Worm (Caenorhabditis elegans) whole organism, early embryonic: ENCODE measurements around the gene sup-18.

Experiments
- B0310.2 ChIP-seq: sonication (generic microtip); optimal IDR thresholded peaks from 2 replicates; lab custom pipeline; 2016; ENCODE audit warnings: mild to moderate bottlenecking, missing genetic modification characterization, missing compliant biosample characterization
- F13C5.2 ChIP-seq: sonication (generic microtip); optimal IDR thresholded peaks from 2 replicates; lab custom pipeline; 2017; ENCODE audit warnings: mild to moderate bottlenecking, missing genetic modification characterization, inconsistent platforms, missing compliant biosample characterization
- aly-1 ChIP-seq: sonication (generic microtip); optimal IDR thresholded peaks from 2 replicates; lab custom pipeline; 2016; ENCODE audit warnings: missing genetic modification characterization, missing compliant biosample characterization
- ama-1 ChIP-seq: fragments of 150-350 bp; optimal IDR thresholded peaks from 2 replicates; lab custom pipeline; 2014
- ceh-13 ChIP-seq: fragments of 200-800 bp; sonication (Bioruptor generic); optimal IDR thresholded peaks from 2 replicates; lab custom pipeline; 2018; ENCODE audit warnings: mild to moderate bottlenecking, missing genetic modification characterization, missing compliant biosample characterization
- ceh-36 ChIP-seq: sonication (generic microtip); optimal IDR thresholded peaks from 2 replicates; lab custom pipeline; 2016; ENCODE audit warnings: missing genetic modification characterization, inconsistent platforms, missing compliant biosample characterization
- ets-7 ChIP-seq: sonication (generic microtip); optimal IDR thresholded peaks from 2 replicates; lab custom pipeline; 2016; ENCODE audit warnings: missing genotype, missing genetic modification characterization, missing compliant biosample characterization
- flt-1 ChIP-seq: fragments of 200-800 bp; sonication (Bioruptor generic); IDR thresholded peaks from 2 replicates; pipeline ENCODE4 v1.3.6; 2022; ENCODE audit warnings: missing genetic modification characterization, missing compliant biosample characterization
- hmbx-1 ChIP-seq: sonication (generic microtip); optimal IDR thresholded peaks from 2 replicates; lab custom pipeline; 2016; ENCODE audit warnings: mild to moderate bottlenecking, missing genetic modification characterization, missing compliant biosample characterization
- hmg-4 ChIP-seq: fragments of 200-800 bp; sonication (Bioruptor generic); optimal IDR thresholded peaks from 2 replicates; lab custom pipeline; 2018; ENCODE audit warnings: mild to moderate bottlenecking, missing genetic modification characterization, missing compliant biosample characterization
- hnd-1 ChIP-seq: sonication (generic microtip); optimal IDR thresholded peaks from 2 replicates; lab custom pipeline; 2016; ENCODE audit warnings: missing genetic modification characterization, missing compliant biosample characterization
- pes-1 ChIP-seq: fragments of 200-800 bp; sonication (Bioruptor generic); IDR thresholded peaks from 2 replicates; pipeline ENCODE4 v1.3.6; 2022; ENCODE audit warnings: missing genetic modification reagents, missing genetic modification characterization, missing compliant biosample characterization
- scrt-1 ChIP-seq: fragments of 200-800 bp; sonication (Bioruptor generic); IDR thresholded peaks from 2 replicates; pipeline ENCODE4 v1.3.6; 2022; ENCODE audit warnings: missing genetic modification characterization, missing compliant biosample characterization
- sea-1 ChIP-seq: fragments of 200-800 bp; sonication (Bioruptor generic); conservative IDR thresholded peaks from 2 replicates; pipeline ENCODE4 v1.3.6; 2022; ENCODE audit warnings: missing genetic modification characterization, missing compliant biosample characterization
- tbx-11 ChIP-seq: fragments of 200-800 bp; sonication (Bioruptor generic); IDR thresholded peaks from 2 replicates; pipeline ENCODE4 v1.3.6; 2022; ENCODE audit warnings: missing genetic modification characterization, missing compliant biosample characterization
- tbx-37 ChIP-seq: fragments of 200-800 bp; sonication (Bioruptor generic); conservative IDR thresholded peaks from 2 replicates; pipeline ENCODE4 v1.3.6; 2022; ENCODE audit warnings: missing genetic modification reagents, missing genetic modification characterization, missing compliant biosample characterization
- tra-4 ChIP-seq: sonication (generic microtip); optimal IDR thresholded peaks from 2 replicates; lab custom pipeline; 2017; ENCODE audit warnings: missing genetic modification characterization, missing compliant biosample characterization

The sup-18 gene

DNA sequence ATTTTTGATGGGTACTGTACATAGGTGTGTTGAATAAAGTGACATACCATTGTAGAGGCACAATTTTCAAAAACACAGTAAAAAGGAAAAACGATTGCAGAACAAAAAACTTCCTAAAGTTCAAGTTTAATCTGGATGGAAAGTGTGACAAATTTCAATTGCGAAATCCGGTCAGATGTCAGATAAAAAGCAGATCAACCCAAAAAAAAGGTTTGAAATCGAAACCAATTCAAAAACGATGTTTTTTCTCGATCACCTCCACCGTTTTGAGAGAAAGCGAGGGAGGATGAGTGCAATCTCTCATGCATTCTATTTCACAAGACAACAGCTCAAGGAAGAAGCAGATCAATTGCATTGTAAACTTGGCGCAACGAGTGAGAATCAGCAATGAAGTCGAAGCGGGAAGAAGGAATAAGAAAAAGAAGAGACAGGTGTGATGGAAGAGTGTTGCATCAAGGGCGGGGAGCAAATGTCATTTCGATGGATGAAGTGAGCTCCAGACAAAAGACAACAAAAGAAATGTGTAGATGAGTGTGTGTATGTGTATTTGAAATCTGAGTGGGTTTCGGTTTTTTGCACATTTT lies 1.5 kb upstream of the sup-18 start:
- TF ChIP-seq hmbx-1 (tag; lab: Kevin White, UChicago) (no peak), hmg-4 (GFP tag; lab: Kevin White, UChicago) (no peak), scrt-1 (GFP tag; lab: Robert Waterston, UW) (no peak), hnd-1 (tag; lab: Kevin White, UChicago) (no peak), F13C5.2 (no peak), pes-1 (GFP tag; lab: Robert Waterston, UW) (no peak), ceh-36 (tag; lab: Kevin White, UChicago) (no peak), ceh-13 (GFP tag; lab: Kevin White, UChicago) (no peak), ets-7 (tag; lab: Kevin White, UChicago) (no peak), sea-1 (GFP tag; lab: Robert Waterston, UW) (no peak), flt-1 (GFP tag; lab: Robert Waterston, UW) (no peak), ama-1 (lab: Kevin White, UChicago) (no peak), tra-4 (tag; lab: Kevin White, UChicago) (no peak), B0310.2 (no peak), tbx-37 (GFP tag; lab: Robert Waterston, UW) (no peak), tbx-11 (GFP tag; lab: Robert Waterston, UW) (no peak), aly-1 (tag; lab: Kevin White, UChicago) (no peak)

DNA sequence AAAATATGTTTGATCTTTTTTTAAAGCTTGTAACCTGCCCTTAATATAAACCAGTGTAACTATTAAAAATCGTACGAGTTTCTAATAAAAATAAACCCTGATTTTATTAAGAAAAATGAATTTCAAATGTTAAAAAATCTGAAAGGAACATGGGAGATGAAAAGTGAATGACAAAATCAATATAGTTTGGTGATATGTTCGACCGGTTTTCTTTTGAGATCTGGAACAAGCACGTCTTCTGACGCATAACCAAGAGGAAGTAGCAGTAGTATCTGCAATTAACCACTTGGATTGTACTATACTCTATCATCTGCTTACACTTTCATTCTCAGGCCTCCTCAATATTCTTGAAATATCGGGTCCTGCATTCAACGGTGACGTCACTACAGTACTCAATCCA lies 1.6 kb downstream of the sup-18 start:
- TF ChIP-seq aly-1 (tag; lab: Kevin White, UChicago) (no peak), hmbx-1 (tag; lab: Kevin White, UChicago) (no peak), tbx-11 (GFP tag; lab: Robert Waterston, UW) (no peak), sea-1 (GFP tag; lab: Robert Waterston, UW) (no peak), F13C5.2 (no peak), pes-1 (GFP tag; lab: Robert Waterston, UW) (no peak), B0310.2 (no peak), ama-1 (lab: Kevin White, UChicago) (no peak), scrt-1 (GFP tag; lab: Robert Waterston, UW) (no peak), flt-1 (GFP tag; lab: Robert Waterston, UW) (no peak)

DNA sequence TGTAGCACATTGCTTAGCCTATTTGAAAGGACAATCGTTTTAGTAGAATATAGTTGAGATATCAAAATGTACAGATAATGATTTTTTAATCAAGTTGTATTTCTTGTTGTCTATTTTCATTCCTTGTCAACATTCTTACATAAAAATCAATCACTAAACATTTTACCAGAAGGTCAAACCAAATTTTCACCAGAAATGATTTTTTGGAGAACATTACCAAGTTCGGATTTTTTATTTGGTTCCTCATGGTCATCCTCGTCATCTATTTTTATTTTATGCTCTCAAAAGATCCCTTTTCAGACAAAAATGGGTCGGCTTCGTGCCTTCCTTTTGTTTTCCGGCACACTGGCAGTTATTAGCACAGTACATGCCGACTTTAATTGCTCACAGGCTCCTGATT lies 5.2 kb downstream of the sup-18 start, which contains the start of gene tyr-1:
TSS of gene tyr-1 (plus strand) at position 301 of the 400 bp plus-strand sequence.
- TF ChIP-seq pes-1 (GFP tag; lab: Robert Waterston, UW): no peak
- no peak for TF ChIP-seq scrt-1 (GFP tag; lab: Robert Waterston, UW)
- TF ChIP-seq ceh-13 (GFP tag; lab: Kevin White, UChicago): no peak
- no peak for TF ChIP-seq hmg-4 (GFP tag; lab: Kevin White, UChicago)
- no peak for TF ChIP-seq B0310.2
- TF ChIP-seq ets-7 (tag; lab: Kevin White, UChicago): no peak
- no peak for TF ChIP-seq hnd-1 (tag; lab: Kevin White, UChicago)
- TF ChIP-seq sea-1 (GFP tag; lab: Robert Waterston, UW): no peak
- no peak for TF ChIP-seq tbx-37 (GFP tag; lab: Robert Waterston, UW)
- TF ChIP-seq tbx-11 (GFP tag; lab: Robert Waterston, UW): no peak
- no peak for TF ChIP-seq hmbx-1 (tag; lab: Kevin White, UChicago)
- TF ChIP-seq tra-4 (tag; lab: Kevin White, UChicago): no peak
- TF ChIP-seq aly-1 (tag; lab: Kevin White, UChicago): no peak
- no peak for TF ChIP-seq ceh-36 (tag; lab: Kevin White, UChicago)
- TF ChIP-seq flt-1 (GFP tag; lab: Robert Waterston, UW): no peak
- no peak for TF ChIP-seq F13C5.2
- TF ChIP-seq ama-1 (lab: Kevin White, UChicago): no peak

DNA sequence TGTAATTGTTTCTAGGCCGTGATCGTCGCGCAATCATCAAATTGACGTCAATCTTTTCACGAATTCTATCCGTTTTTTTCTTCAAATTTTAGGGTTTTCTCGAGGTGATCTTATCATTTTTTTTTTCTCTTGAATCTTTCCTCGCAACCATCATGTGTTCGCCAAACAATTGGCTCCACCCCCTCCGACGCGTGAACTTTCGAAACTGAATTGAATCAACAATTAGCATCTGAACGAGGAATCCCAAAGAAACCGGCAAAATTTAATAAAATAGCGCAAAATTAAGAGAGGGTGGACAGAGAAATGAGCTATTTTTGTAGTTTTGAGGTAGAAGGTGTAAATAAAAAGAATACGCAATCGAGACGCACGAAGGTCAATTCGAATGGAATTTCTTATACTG lies 5.9 kb downstream of the sup-18 start:
- TF ChIP-seq tra-4 (tag; lab: Kevin White, UChicago) (no peak), tbx-37 (GFP tag; lab: Robert Waterston, UW) (no peak), ceh-13 (GFP tag; lab: Kevin White, UChicago) (no peak), aly-1 (tag; lab: Kevin White, UChicago) (no peak), hnd-1 (tag; lab: Kevin White, UChicago) (no peak), B0310.2 (no peak), hmbx-1 (tag; lab: Kevin White, UChicago) (no peak)

DNA sequence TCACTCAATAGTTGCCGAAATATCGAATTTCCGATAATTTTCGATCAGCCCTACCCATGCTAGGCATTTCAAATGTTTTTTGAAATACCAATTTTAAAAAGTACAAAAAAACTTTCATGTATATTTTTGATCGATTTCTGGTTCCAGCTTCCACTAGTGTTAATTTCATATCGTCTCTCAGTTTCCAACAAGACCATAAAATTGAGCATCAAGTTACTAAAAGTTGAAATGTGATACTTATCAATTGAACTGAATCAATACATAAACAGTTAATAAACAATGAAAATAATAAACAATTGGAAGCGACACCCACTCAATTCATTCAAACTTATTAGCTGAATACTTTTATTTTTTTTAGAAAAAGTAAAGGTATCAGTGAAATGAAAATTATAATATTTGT lies 12.5 kb downstream of the sup-18 start, which contains the start of gene cup-4:
TSS of gene cup-4 (plus strand) at position 301 of the 400 bp plus-strand sequence.
- TF ChIP-seq pes-1 (GFP tag; lab: Robert Waterston, UW) (no peak), F13C5.2 (no peak), tbx-11 (GFP tag; lab: Robert Waterston, UW) (no peak), ceh-13 (GFP tag; lab: Kevin White, UChicago) (no peak), tra-4 (tag; lab: Kevin White, UChicago) (no peak), ceh-36 (tag; lab: Kevin White, UChicago) (no peak), aly-1 (tag; lab: Kevin White, UChicago) (no peak)

DNA sequence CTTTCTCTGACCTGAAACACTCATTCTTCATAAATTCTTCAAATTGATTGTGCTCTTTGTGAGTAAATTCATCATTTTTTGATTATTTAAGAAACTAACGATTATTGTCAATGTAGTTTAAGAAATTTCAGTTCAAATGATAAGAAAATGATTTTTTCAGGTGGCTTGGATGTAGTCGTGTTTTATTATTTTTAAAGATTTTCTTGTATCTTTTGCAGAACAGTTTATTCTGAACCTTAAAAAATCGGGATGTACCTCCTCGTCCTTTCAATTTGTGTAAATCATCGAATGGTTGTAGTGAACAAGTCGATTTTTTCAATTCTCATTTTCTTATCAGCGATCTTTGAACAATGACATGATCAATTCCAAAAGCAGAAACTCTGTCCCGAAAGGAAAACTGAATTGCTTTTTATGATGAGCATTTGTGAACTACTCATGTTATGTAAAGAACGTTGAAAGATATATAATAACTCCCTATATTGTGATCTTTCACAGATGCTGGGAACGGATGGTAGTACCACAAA lies 13.4 kb downstream of the sup-18 start, which contains the start of gene slc-17.3:
TSS of gene slc-17.3 (minus strand) at position 51 of the 524 bp plus-strand sequence.
- TF ChIP-seq pes-1 (GFP tag; lab: Robert Waterston, UW): no peak
- TF ChIP-seq ama-1 (lab: Kevin White, UChicago): no peak
- no peak for TF ChIP-seq tra-4 (tag; lab: Kevin White, UChicago)
- no peak for TF ChIP-seq tbx-37 (GFP tag; lab: Robert Waterston, UW)
- TF ChIP-seq hmg-4 (GFP tag; lab: Kevin White, UChicago): no peak
- TF ChIP-seq ceh-13 (GFP tag; lab: Kevin White, UChicago): no peak
- TF ChIP-seq flt-1 (GFP tag; lab: Robert Waterston, UW): no peak
- TF ChIP-seq sea-1 (GFP tag; lab: Robert Waterston, UW): no peak
- no peak for TF ChIP-seq tbx-11 (GFP tag; lab: Robert Waterston, UW)
- no peak for TF ChIP-seq scrt-1 (GFP tag; lab: Robert Waterston, UW)
- no peak for TF ChIP-seq B0310.2
- no peak for TF ChIP-seq aly-1 (tag; lab: Kevin White, UChicago)
- no peak for TF ChIP-seq hnd-1 (tag; lab: Kevin White, UChicago)
- no peak for TF ChIP-seq hmbx-1 (tag; lab: Kevin White, UChicago)
- no peak for TF ChIP-seq ceh-36 (tag; lab: Kevin White, UChicago)
- TF ChIP-seq F13C5.2: no peak
- no peak for TF ChIP-seq ets-7 (tag; lab: Kevin White, UChicago)
